Worm (Caenorhabditis elegans) whole organism, L1 larva: Measurements from ENCODE around the gene fbxb-20.

Experiments
- aly-2 ChIP-seq: fragments of 150-350 bp; optimal IDR thresholded peaks from 2 replicates; lab custom pipeline; 2014; ENCODE audit warnings: missing biosample characterization, missing genetic modification characterization
- ets-5 ChIP-seq: fragments of 200-800 bp; sonication (Bioruptor generic); IDR thresholded peaks from 2 replicates; pipeline ENCODE4 v1.3.6; 2022; ENCODE audit warnings: missing genetic modification characterization, missing compliant biosample characterization
- lir-3 ChIP-seq: sonication (generic microtip); optimal IDR thresholded peaks from 2 replicates; lab custom pipeline; 2016; ENCODE audit warnings: mild to moderate bottlenecking, missing genetic modification characterization, moderate library complexity, missing compliant biosample characterization; ENCODE audit not compliant: poor library complexity
- nhr-20 ChIP-seq: sonication (generic microtip); optimal IDR thresholded peaks from 2 replicates; lab custom pipeline; 2016; ENCODE audit warnings: mild to moderate bottlenecking, missing genetic modification characterization, missing compliant biosample characterization
- nhr-237 ChIP-seq: fragments of 150-350 bp; optimal IDR thresholded peaks from 2 replicates; lab custom pipeline; 2014; ENCODE audit warnings: missing biosample characterization, missing genetic modification characterization
- rnt-1 ChIP-seq: sonication (generic microtip); optimal IDR thresholded peaks from 2 replicates; lab custom pipeline; 2016; ENCODE audit warnings: mild to moderate bottlenecking, missing genetic modification characterization, moderate library complexity, missing compliant biosample characterization
- tbx-2 ChIP-seq: sonication (generic microtip); optimal IDR thresholded peaks from 2 replicates; lab custom pipeline; 2016; ENCODE audit warnings: missing genetic modification characterization, missing compliant biosample characterization
- unc-86 ChIP-seq: sonication (generic microtip); optimal IDR thresholded peaks from 2 replicates; lab custom pipeline; 2016; ENCODE audit warnings: missing genetic modification characterization, missing compliant biosample characterization
- ztf-4 ChIP-seq: fragments of 150-350 bp; optimal IDR thresholded peaks from 2 replicates; lab custom pipeline; 2014; ENCODE audit warnings: missing biosample characterization, missing genetic modification characterization

- TF ChIP-seq tbx-2 (tag; lab: Kevin White, UChicago) (no peak), nhr-237 (tag; lab: Kevin White, UChicago) (no peak), unc-86 (tag; lab: Kevin White, UChicago) (no peak), ztf-4 (no peak), nhr-20 (tag; lab: Kevin White, UChicago) (no peak), aly-2 (tag; lab: Kevin White, UChicago) (no peak), rnt-1 (tag; lab: Kevin White, UChicago) (no peak), lir-3 (tag; lab: Kevin White, UChicago) (no peak), ets-5 (GFP tag; lab: Robert Waterston, UW) (no peak)
Measured at ce11 chrII:1618948-1619347, 31.5 kb downstream of the fbxb-20 start, which contains the start of gene fbxa-166.
